Worm (Caenorhabditis elegans) whole organism, young adult: ENCODE measurements around the gene vms-1.

Experiments used
- F22D6.2 ChIP-seq: sonication (generic microtip); optimal IDR thresholded peaks from 2 replicates; lab custom pipeline; 2016; ENCODE audit warnings: mild to moderate bottlenecking, missing genetic modification characterization, missing compliant biosample characterization
- atf-7 ChIP-seq: sonication (generic microtip); optimal IDR thresholded peaks from 2 replicates; lab custom pipeline; 2017; ENCODE audit warnings: mild to moderate bottlenecking, missing genetic modification characterization, missing compliant biosample characterization
- ceh-91 ChIP-seq: fragments of 200-800 bp; sonication (Bioruptor generic); IDR thresholded peaks from 2 replicates; pipeline ENCODE4 v1.3.6; 2022; ENCODE audit warnings: missing genetic modification reagents, missing genetic modification characterization, missing compliant biosample characterization
- him-1 ChIP-seq: sonication (generic microtip); optimal IDR thresholded peaks from 2 replicates; lab custom pipeline; 2016; ENCODE audit warnings: missing genotype, missing genetic modification reagents, missing genetic modification characterization, missing compliant biosample characterization
- hmg-20 ChIP-seq: fragments of 200-800 bp; sonication (Bioruptor generic); IDR thresholded peaks from 2 replicates; pipeline ENCODE4 v1.3.6; 2022; ENCODE audit warnings: missing genetic modification reagents, missing genetic modification characterization, missing compliant biosample characterization
- madf-10 ChIP-seq: sonication (generic microtip); optimal IDR thresholded peaks from 2 replicates; lab custom pipeline; 2016; ENCODE audit warnings: mild to moderate bottlenecking, missing genetic modification characterization, missing compliant biosample characterization
- nfya-1 ChIP-seq: sonication (generic microtip); optimal IDR thresholded peaks from 2 replicates; lab custom pipeline; 2017; ENCODE audit warnings: antibody characterized with exemption, missing compliant biosample characterization, missing genetic modification characterization, borderline replicate concordance; ENCODE audit not compliant: insufficient read depth
- rcor-1 ChIP-seq: fragments of 200-800 bp; sonication (Bioruptor generic); IDR thresholded peaks from 2 replicates; pipeline ENCODE4 v1.3.6; 2022; ENCODE audit warnings: missing genetic modification reagents, missing genetic modification characterization, missing compliant biosample characterization
- rec-8 ChIP-seq, 2 experiments: sonication (generic microtip); optimal IDR thresholded peaks; 2 replicates each; lab custom pipeline; 2016; ENCODE audit warnings: mild to moderate bottlenecking in 2 of 2, missing genetic modification characterization in 2 of 2, missing genetic modification reagents in 2 of 2, missing genotype in 2 of 2, missing biosample characterization in 1 of 2, missing compliant biosample characterization in 1 of 2, moderate library complexity in 1 of 2
- unc-130 ChIP-seq: sonication (generic microtip); optimal IDR thresholded peaks from 2 replicates; lab custom pipeline; 2016; ENCODE audit warnings: missing genetic modification reagents, missing genetic modification characterization, missing compliant biosample characterization
- unc-62 ChIP-seq: fragments of 150-350 bp; optimal IDR thresholded peaks from 2 replicates; lab custom pipeline; 2014; ENCODE audit warnings: missing biosample characterization, missing genetic modification reagents, missing genetic modification characterization
- ztf-28 ChIP-seq: fragments of 200-800 bp; sonication (Bioruptor generic); IDR thresholded peaks from 2 replicates; pipeline ENCODE4 v1.3.6; 2022; ENCODE audit warnings: missing genetic modification reagents, missing genetic modification characterization, missing compliant biosample characterization
- ztf-6 ChIP-seq: fragments of 200-800 bp; sonication (Bioruptor generic); IDR thresholded peaks from 2 replicates; pipeline ENCODE4 v1.3.6; 2022; ENCODE audit warnings: missing genetic modification reagents, missing genetic modification characterization, missing compliant biosample characterization

ce11 chrIII:8044187-8044586 is 44.1 kb upstream of the vms-1 start, which contains the start of gene K12H4.5:
- TF ChIP-seq atf-7 (tag; lab: Kevin White, UChicago) (no peak), ztf-28 (no peak), unc-130 (GFP tag; lab: Kevin White, UChicago) (no peak), hmg-20 (GFP tag; lab: Robert Waterston, UW) (no peak), nfya-1 (no peak), madf-10 (tag; lab: Kevin White, UChicago) (no peak), ceh-91 (no peak), rec-8 (tag; optimal IDR thresholded peaks at IDR 0.05; lab: Kevin White, UChicago) (no peak), F22D6.2 (no peak), unc-62 (no peak), rcor-1 (no peak), him-1 (no peak), ztf-6 (no peak)
